Worm (Caenorhabditis elegans) whole organism, early embryonic: ENCODE results near the gene arl-8.

Experiments
- F13C5.2 ChIP-seq: sonication (generic microtip); optimal IDR thresholded peaks from 2 replicates; lab custom pipeline; 2017; ENCODE audit warnings: mild to moderate bottlenecking, missing genetic modification characterization, inconsistent platforms, missing compliant biosample characterization
- ama-1 ChIP-seq: fragments of 150-350 bp; optimal IDR thresholded peaks from 2 replicates; lab custom pipeline; 2014
- ceh-13 ChIP-seq: fragments of 200-800 bp; sonication (Bioruptor generic); optimal IDR thresholded peaks from 2 replicates; lab custom pipeline; 2018; ENCODE audit warnings: mild to moderate bottlenecking, missing genetic modification characterization, missing compliant biosample characterization
- flt-1 ChIP-seq: fragments of 200-800 bp; sonication (Bioruptor generic); IDR thresholded peaks from 2 replicates; pipeline ENCODE4 v1.3.6; 2022; ENCODE audit warnings: missing genetic modification characterization, missing compliant biosample characterization
- hmbx-1 ChIP-seq: sonication (generic microtip); optimal IDR thresholded peaks from 2 replicates; lab custom pipeline; 2016; ENCODE audit warnings: mild to moderate bottlenecking, missing genetic modification characterization, missing compliant biosample characterization
- sea-1 ChIP-seq: fragments of 200-800 bp; sonication (Bioruptor generic); conservative IDR thresholded peaks from 2 replicates; pipeline ENCODE4 v1.3.6; 2022; ENCODE audit warnings: missing genetic modification characterization, missing compliant biosample characterization
- tbx-11 ChIP-seq: fragments of 200-800 bp; sonication (Bioruptor generic); IDR thresholded peaks from 2 replicates; pipeline ENCODE4 v1.3.6; 2022; ENCODE audit warnings: missing genetic modification characterization, missing compliant biosample characterization
- tbx-37 ChIP-seq: fragments of 200-800 bp; sonication (Bioruptor generic); conservative IDR thresholded peaks from 2 replicates; pipeline ENCODE4 v1.3.6; 2022; ENCODE audit warnings: missing genetic modification reagents, missing genetic modification characterization, missing compliant biosample characterization

DNA sequence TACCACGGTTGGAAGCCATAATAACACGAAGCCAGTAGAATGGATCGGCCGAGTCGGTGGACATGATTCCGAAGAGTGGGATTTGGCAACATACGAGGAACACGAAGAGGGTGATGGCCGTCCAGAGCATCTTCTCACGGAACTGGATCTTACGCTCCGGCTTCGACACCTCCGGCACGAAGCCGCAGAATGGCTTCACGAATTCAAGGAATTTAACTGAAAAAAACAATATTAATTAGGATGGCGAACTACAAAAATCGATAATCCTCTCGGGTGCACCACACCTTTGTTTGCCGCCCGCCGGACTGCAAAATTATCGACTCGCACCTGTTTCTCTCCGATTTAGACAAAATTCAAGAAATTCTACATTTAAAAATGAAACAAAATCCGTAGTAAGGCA lies 26.3 kb downstream of the arl-8 start:
- TF ChIP-seq F13C5.2 (no peak), tbx-37 (GFP tag; lab: Robert Waterston, UW) (no peak), flt-1 (GFP tag; lab: Robert Waterston, UW) (no peak), hmbx-1 (no peak), ama-1 (no peak), tbx-11 (GFP tag; lab: Robert Waterston, UW) (no peak), sea-1 (GFP tag; lab: Robert Waterston, UW) (no peak), ceh-13 (GFP tag; lab: Kevin White, UChicago) (no peak)
